Fruit fly (Drosophila melanogaster) ovary, adult (tissue): ENCODE measurements around the gene CG9682.

Experiments
- CG17801 ChIP-seq: fragments of 200-800 bp; optimal IDR thresholded peaks from 2 replicates; lab custom pipeline; 2019; ENCODE audit warnings: missing biosample characterization, mild to moderate bottlenecking, missing genetic modification characterization, moderate library complexity; ENCODE audit not compliant: partially characterized antibody

CG9682 gene

dm6 chr3R:30276482-30277282, 26.0 kb downstream of the CG9682 start:
- peak; percentile 43 for TF ChIP-seq CG17801 (GFP tag; lab: Kevin White, UChicago)

- TF ChIP-seq CG17801 (GFP tag; lab: Kevin White, UChicago) = peak; percentile 11
Measured at dm6 chr3R:30277700-30278099, 27.0 kb downstream of the CG9682 start, which contains the start of gene heca. Gene heca, plus strand, starts transcription at chr3R:30277932.

dm6 chr3R:30280312-30280711, 29.6 kb downstream of the CG9682 start:
- TF ChIP-seq CG17801 (GFP tag; lab: Kevin White, UChicago) = peak; percentile 38

dm6 chr3R:30281345-30282133, 30.8 kb downstream of the CG9682 start:
- peak; percentile 88 for TF ChIP-seq CG17801 (GFP tag; lab: Kevin White, UChicago)

dm6 chr3R:30282478-30282877, 31.8 kb downstream of the CG9682 start:
- TF ChIP-seq CG17801 (GFP tag; lab: Kevin White, UChicago) = no peak

dm6 chr3R:30283037-30283590, 32.4 kb downstream of the CG9682 start:
- no peak for TF ChIP-seq CG17801 (GFP tag; lab: Kevin White, UChicago)

- TF ChIP-seq CG17801 (GFP tag; lab: Kevin White, UChicago) = no peak
Measured at dm6 chr3R:30283940-30284339, 33.2 kb downstream of the CG9682 start.

- no peak for TF ChIP-seq CG17801 (GFP tag; lab: Kevin White, UChicago)
Measured at dm6 chr3R:30284573-30284972, 33.8 kb downstream of the CG9682 start.

- TF ChIP-seq CG17801 (GFP tag; lab: Kevin White, UChicago) = no peak
Measured at dm6 chr3R:30284989-30285670, 34.4 kb downstream of the CG9682 start.

- TF ChIP-seq CG17801 (GFP tag; lab: Kevin White, UChicago) = no peak
Measured at dm6 chr3R:30286347-30286746, 35.6 kb downstream of the CG9682 start.

- no peak for TF ChIP-seq CG17801 (GFP tag; lab: Kevin White, UChicago)
Measured at dm6 chr3R:30287389-30287788, 36.7 kb downstream of the CG9682 start.

dm6 chr3R:30288362-30289055, 37.8 kb downstream of the CG9682 start:
- no peak for TF ChIP-seq CG17801 (GFP tag; lab: Kevin White, UChicago)

- TF ChIP-seq CG17801 (GFP tag; lab: Kevin White, UChicago) = no peak
Measured at dm6 chr3R:30289056-30289734, 38.5 kb downstream of the CG9682 start.
